Worm (Caenorhabditis elegans): ENCODE results near the gene C17E7.4.

DNA sequence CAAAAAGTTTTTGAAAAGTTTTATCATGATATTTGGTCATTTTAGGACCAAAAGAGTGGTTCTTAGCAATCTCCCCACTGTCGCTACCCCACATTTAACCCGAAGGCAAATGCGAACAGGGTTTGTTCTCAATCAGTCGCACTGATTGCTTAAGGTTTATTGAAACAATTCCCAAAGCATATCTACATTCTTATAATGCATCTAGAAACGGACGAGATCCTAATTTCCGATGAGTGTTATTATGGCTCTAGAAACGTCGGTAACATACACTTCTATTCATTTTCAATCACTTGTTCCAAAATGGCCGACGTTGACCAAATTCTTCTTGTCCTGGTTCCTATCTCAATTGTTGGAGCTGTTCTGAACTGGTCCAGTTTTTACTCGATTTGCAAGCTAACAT is 29.0 kb downstream of the C17E7.4 start, which contains the start of gene srx-65:
- TF ChIP-seq dao-5 (tag; optimal IDR thresholded peaks at IDR 0.05) (no peak), him-1 (tag; optimal IDR thresholded peaks at IDR 0.05) (no peak), W03F9.2 (tag; optimal IDR thresholded peaks at IDR 0.05) (no peak)

Data from whole organism, L4/young adult.